Worm (Caenorhabditis elegans): ENCODE data around the gene ccch-5.

The ccch-5 gene

ce11 chrIV:14954842-14955241 lies 35.4 kb downstream of the ccch-5 start:
- TF ChIP-seq athp-1 (tag; optimal IDR thresholded peaks at IDR 0.05) (no peak), lag-1 (GFP tag; IDR thresholded peaks at IDR 0.05) (no peak), efl-1 (GFP tag; optimal IDR thresholded peaks at IDR 0.05) (peak; percentile 3), hsf-1 (GFP tag; IDR thresholded peaks at IDR 0.05) (no peak), let-607 (tag; optimal IDR thresholded peaks at IDR 0.05) (no peak), egl-44 (GFP tag; IDR thresholded peaks at IDR 0.05) (no peak), F33H1.4 (GFP tag; IDR thresholded peaks at IDR 0.05) (peak; percentile 42), egrh-3 (GFP tag; IDR thresholded peaks at IDR 0.05) (no peak), B0261.1 (tag; optimal IDR thresholded peaks at IDR 0.05) (no peak), snpc-4 (GFP tag; optimal IDR thresholded peaks at IDR 0.05) (peak; percentile 57), snpc-4 (tag; optimal IDR thresholded peaks at IDR 0.05) (peak in 1 of 4 experiments; percentile 78)

- no peak for TF ChIP-seq ztf-28 (GFP tag; IDR thresholded peaks at IDR 0.05)
- TF ChIP-seq lin-26 (GFP tag; IDR thresholded peaks at IDR 0.05): no peak
- no peak for TF ChIP-seq unc-62 (GFP tag; optimal IDR thresholded peaks at IDR 0.05)
- no peak for TF ChIP-seq ceh-100 (GFP tag; IDR thresholded peaks at IDR 0.05)
- no peak for TF ChIP-seq ztf-3 (GFP tag; optimal IDR thresholded peaks at IDR 0.05)
- peak; percentile 69 for TF ChIP-seq hsf-1 (GFP tag; IDR thresholded peaks at IDR 0.05)
- no peak for TF ChIP-seq bed-1 (GFP tag; IDR thresholded peaks at IDR 0.05)
- TF ChIP-seq sea-2 (GFP tag; IDR thresholded peaks at IDR 0.05): no peak
- TF ChIP-seq ekl-4 (GFP tag; IDR thresholded peaks at IDR 0.05): no peak
- no peak for TF ChIP-seq chd-7 (tag; optimal IDR thresholded peaks at IDR 0.05)
- TF ChIP-seq hrde-1 (tag; optimal IDR thresholded peaks at IDR 0.05; ENCODE audit: borderline replicate concordance): peak; percentile 42
- TF ChIP-seq ama-1 (optimal IDR thresholded peaks at IDR 0.05): no peak
- TF ChIP-seq ama-1 (GFP tag; optimal IDR thresholded peaks at IDR 0.05): peak in 1 of 2 experiments; percentile 20
- TF ChIP-seq B0035.1 (tag; optimal IDR thresholded peaks at IDR 0.05): no peak
- TF ChIP-seq him-1 (tag; optimal IDR thresholded peaks at IDR 0.05): peak; percentile 2
- peak; percentile 87 for TF ChIP-seq F33H1.4 (GFP tag; IDR thresholded peaks at IDR 0.05)
- peak; percentile 22 for TF ChIP-seq unc-130 (GFP tag; optimal IDR thresholded peaks at IDR 0.05)
- TF ChIP-seq B0019.2 (GFP tag; conservative IDR thresholded peaks at IDR 0.05): peak; percentile 41; the same call in 1 of the 2 replicates
- TF ChIP-seq dpl-1 (GFP tag; optimal IDR thresholded peaks at IDR 0.05): no peak
- TF ChIP-seq ets-4 (GFP tag; optimal IDR thresholded peaks at IDR 0.05): no peak
- peak; percentile 42 for TF ChIP-seq lsl-1 (GFP tag; optimal IDR thresholded peaks at IDR 0.05)
- TF ChIP-seq ZK185.1 (tag; optimal IDR thresholded peaks at IDR 0.05; ENCODE audit: poor library complexity, severe bottlenecking): no peak
- peak; percentile 38; the same call in 1 of the 2 replicates for TF ChIP-seq madf-6 (GFP tag; IDR thresholded peaks at IDR 0.05)
- no peak for TF ChIP-seq ccch-3 (GFP tag; optimal IDR thresholded peaks at IDR 0.05)
- TF ChIP-seq F23B12.7 (tag; optimal IDR thresholded peaks at IDR 0.05; ENCODE audit: insufficient read depth): peak; percentile 49
- peak; percentile 49 for TF ChIP-seq snpc-1.1 (tag; optimal IDR thresholded peaks at IDR 0.05; ENCODE audit: insufficient read depth)
- TF ChIP-seq ceh-91 (GFP tag; IDR thresholded peaks at IDR 0.05): peak; percentile 42; the same call in 1 of the 2 replicates
- TF ChIP-seq xnd-1 (tag; optimal IDR thresholded peaks at IDR 0.05): peak; percentile 5
- no peak for TF ChIP-seq let-526 (GFP tag; IDR thresholded peaks at IDR 0.05)
- no peak for TF ChIP-seq cebp-1 (GFP tag; IDR thresholded peaks at IDR 0.05)
- peak; percentile 36 for TF ChIP-seq cebp-1 (tag; optimal IDR thresholded peaks at IDR 0.05)
- 0 out of 2 replicates have a peak, but pooled peaks have one; percentile 39 for TF ChIP-seq Y95B8A.8 (GFP tag; IDR thresholded peaks at IDR 0.05)
- TF ChIP-seq hmg-1.2 (GFP tag; IDR thresholded peaks at IDR 0.05): peak; percentile 26; the same call in 1 of the 2 replicates
- TF ChIP-seq tbp1 (GFP tag; optimal IDR thresholded peaks at IDR 0.05): peak; percentile 65
- TF ChIP-seq D2030.7 (GFP tag; IDR thresholded peaks at IDR 0.05): peak; percentile 65
- no peak for TF ChIP-seq nhr-27 (tag; optimal IDR thresholded peaks at IDR 0.05)
- TF ChIP-seq dox-1 (GFP tag; IDR thresholded peaks at IDR 0.05): peak; percentile 61; the same call in 1 of the 2 replicates
Measured at ce11 chrIV:14956693-14957281, 37.4 kb downstream of the ccch-5 start.
